Fruit fly (Drosophila melanogaster) whole organism, prepupa: ENCODE data around the gene CG14811.

Experiments used
- Blimp-1 ChIP-seq: fragments of 200-800 bp; sonication (Bioruptor generic); optimal IDR thresholded peaks from 3 replicates; lab custom pipeline; 2017; ENCODE audit warnings: missing biosample characterization, missing genetic modification characterization, mild to moderate bottlenecking, moderate library complexity, missing genetic modification reagents
- CG10631 ChIP-seq: fragments of 200-800 bp; sonication (Bioruptor generic); optimal IDR thresholded peaks from 2 replicates; lab custom pipeline; 2016; ENCODE audit warnings: missing biosample characterization, missing genetic modification characterization
- CG11902 ChIP-seq: fragments of 200-800 bp; sonication (Bioruptor generic); optimal IDR thresholded peaks from 3 replicates; lab custom pipeline; 2016; ENCODE audit warnings: missing biosample characterization, missing genetic modification characterization
- CG1621 ChIP-seq: fragments of 200-800 bp; sonication (Bioruptor generic); optimal IDR thresholded peaks from 3 replicates; lab custom pipeline; 2018; ENCODE audit warnings: missing biosample characterization, mild to moderate bottlenecking, missing genetic modification characterization
- CG3032 ChIP-seq: fragments of 200-800 bp; optimal IDR thresholded peaks from 2 replicates; lab custom pipeline; 2019; ENCODE audit warnings: missing biosample characterization, mild to moderate bottlenecking, missing genetic modification characterization, moderate library complexity
- CG31627 ChIP-seq: fragments of 200-800 bp; sonication (Bioruptor generic); optimal IDR thresholded peaks from 3 replicates; lab custom pipeline; 2016; ENCODE audit warnings: missing biosample characterization, missing genetic modification characterization
- CG32006 ChIP-seq: fragments of 200-800 bp; sonication (Bioruptor generic); optimal IDR thresholded peaks from 3 replicates; lab custom pipeline; 2017; ENCODE audit warnings: missing biosample characterization, mild to moderate bottlenecking, missing genetic modification characterization
- CG34406 ChIP-seq: fragments of 200-800 bp; sonication (Bioruptor generic); optimal IDR thresholded peaks from 3 replicates; lab custom pipeline; 2016; ENCODE audit warnings: missing biosample characterization, missing genetic modification characterization
- CG3919 ChIP-seq: fragments of 200-800 bp; sonication (Bioruptor generic); optimal IDR thresholded peaks from 3 replicates; lab custom pipeline; 2016; ENCODE audit warnings: missing biosample characterization, missing genetic modification characterization
- CG6276 ChIP-seq: fragments of 200-800 bp; sonication (Bioruptor generic); optimal IDR thresholded peaks from 2 replicates; lab custom pipeline; 2017; ENCODE audit warnings: missing biosample characterization, mild to moderate bottlenecking, missing genetic modification characterization
- CG6792 ChIP-seq: fragments of 200-800 bp; sonication (Bioruptor generic); optimal IDR thresholded peaks from 3 replicates; lab custom pipeline; 2016; ENCODE audit warnings: missing biosample characterization, missing genetic modification characterization
- CG8119 ChIP-seq: fragments of 200-800 bp; sonication (Bioruptor generic); IDR thresholded peaks from 3 replicates; pipeline ENCODE4 v1.3.6; 2022; ENCODE audit warnings: missing biosample characterization, missing genetic modification characterization
- CG8319 ChIP-seq: fragments of 200-800 bp; sonication (Bioruptor generic); optimal IDR thresholded peaks from 3 replicates; lab custom pipeline; 2016; ENCODE audit warnings: missing biosample characterization, missing genetic modification characterization
- CG9139 ChIP-seq: fragments of 200-800 bp; sonication (Bioruptor generic); optimal IDR thresholded peaks from 3 replicates; lab custom pipeline; 2017; ENCODE audit warnings: missing biosample characterization, mild to moderate bottlenecking, missing genetic modification characterization
- Eip75B ChIP-seq: fragments of 200-800 bp; sonication (Bioruptor generic); optimal IDR thresholded peaks from 3 replicates; lab custom pipeline; 2016; ENCODE audit warnings: missing biosample characterization, missing genetic modification characterization
- Eip78C ChIP-seq: fragments of 200-800 bp; sonication (Bioruptor generic); peaks from one replicate; lab custom pipeline; 2016; ENCODE audit warnings: missing biosample characterization, missing genetic modification characterization
- Eip93F ChIP-seq: fragments of 200-800 bp; sonication (Bioruptor generic); optimal IDR thresholded peaks from 2 replicates; lab custom pipeline; 2016; ENCODE audit warnings: missing biosample characterization, mild to moderate bottlenecking, missing genetic modification characterization
- Ets21C ChIP-seq: fragments of 200-800 bp; sonication (Bioruptor generic); optimal IDR thresholded peaks from 3 replicates; lab custom pipeline; 2016; ENCODE audit warnings: missing biosample characterization, missing genetic modification characterization
- Ets96B ChIP-seq: fragments of 200-800 bp; optimal IDR thresholded peaks from 2 replicates; lab custom pipeline; 2019; ENCODE audit warnings: missing biosample characterization, mild to moderate bottlenecking, missing genetic modification characterization, moderate library complexity
- Gug ChIP-seq: fragments of 200-800 bp; sonication (Bioruptor generic); IDR thresholded peaks from 2 replicates; pipeline ENCODE4 v1.3.6; 2022; ENCODE audit warnings: missing biosample characterization, missing genetic modification characterization
- Hr38 ChIP-seq: sonication (Bioruptor generic); optimal IDR thresholded peaks from 2 replicates; lab custom pipeline; 2016; ENCODE audit warnings: missing biosample characterization, missing genetic modification characterization
- Hr39 ChIP-seq: fragments of 200-800 bp; sonication (Bioruptor generic); optimal IDR thresholded peaks from 2 replicates; lab custom pipeline; 2016; ENCODE audit warnings: missing biosample characterization, missing genetic modification characterization
- Hr4 ChIP-seq: fragments of 200-800 bp; sonication (Bioruptor generic); optimal IDR thresholded peaks from 3 replicates; lab custom pipeline; 2016; ENCODE audit warnings: missing biosample characterization, missing genetic modification characterization
- Lpt ChIP-seq: fragments of 200-800 bp; sonication (Bioruptor generic); optimal IDR thresholded peaks from 3 replicates; lab custom pipeline; 2016; ENCODE audit warnings: missing biosample characterization, missing genetic modification characterization
- Met ChIP-seq: fragments of 200-800 bp; sonication (Bioruptor generic); optimal IDR thresholded peaks from 3 replicates; lab custom pipeline; 2016; ENCODE audit warnings: missing biosample characterization, missing genetic modification characterization
- OdsH ChIP-seq: fragments of 200-800 bp; sonication (Bioruptor generic); optimal IDR thresholded peaks from 3 replicates; lab custom pipeline; 2016; ENCODE audit warnings: missing biosample characterization, missing genetic modification characterization
- Smox ChIP-seq: fragments of 200-800 bp; sonication (Bioruptor generic); optimal IDR thresholded peaks from 3 replicates; lab custom pipeline; 2016; ENCODE audit warnings: missing biosample characterization, missing genetic modification characterization
- Sox15 ChIP-seq: fragments of 200-800 bp; sonication (Bioruptor generic); optimal IDR thresholded peaks from 3 replicates; lab custom pipeline; 2016; ENCODE audit warnings: missing biosample characterization, missing genetic modification characterization
- dac ChIP-seq: fragments of 200-800 bp; sonication (Bioruptor generic); optimal IDR thresholded peaks from 2 replicates; lab custom pipeline; 2017; ENCODE audit warnings: missing biosample characterization, mild to moderate bottlenecking, missing genetic modification characterization
- eg ChIP-seq: fragments of 200-800 bp; sonication (Bioruptor generic); IDR thresholded peaks from 3 replicates; pipeline ENCODE4 v1.3.6; 2022; ENCODE audit warnings: missing biosample characterization, missing genetic modification characterization
- fd59A ChIP-seq: fragments of 200-800 bp; sonication (Bioruptor generic); optimal IDR thresholded peaks from 2 replicates; lab custom pipeline; 2017; ENCODE audit warnings: missing biosample characterization, mild to moderate bottlenecking, missing genetic modification characterization, missing genetic modification reagents
- fd85E ChIP-seq: fragments of 200-800 bp; sonication (Bioruptor generic); optimal IDR thresholded peaks from 3 replicates; lab custom pipeline; 2016; ENCODE audit warnings: missing biosample characterization, missing genetic modification characterization
- fkh ChIP-seq: fragments of 200-800 bp; sonication (Bioruptor generic); optimal IDR thresholded peaks from 3 replicates; lab custom pipeline; 2017; ENCODE audit warnings: missing biosample characterization, mild to moderate bottlenecking, missing genetic modification characterization, moderate library complexity
- net ChIP-seq: fragments of 200-800 bp; sonication (Bioruptor generic); optimal IDR thresholded peaks from 3 replicates; lab custom pipeline; 2016; ENCODE audit warnings: missing biosample characterization, missing genetic modification characterization
- salr ChIP-seq, 2 experiments: fragments of 200-800 bp; sonication (Bioruptor generic); optimal IDR thresholded peaks; 3 replicates each; lab custom pipeline; 2016 to 2018; ENCODE audit warnings: missing biosample characterization in 2 of 2, missing genetic modification characterization in 2 of 2, mild to moderate bottlenecking in 1 of 2
- spab ChIP-seq: fragments of 200-800 bp; sonication (Bioruptor generic); optimal IDR thresholded peaks from 2 replicates; lab custom pipeline; 2017; ENCODE audit warnings: missing biosample characterization, mild to moderate bottlenecking, missing genetic modification characterization, missing genetic modification reagents
- svp ChIP-seq: fragments of 200-800 bp; sonication (Bioruptor generic); peaks from one replicate; lab custom pipeline; 2016; ENCODE audit warnings: missing biosample characterization, missing genetic modification characterization
- vri ChIP-seq: fragments of 200-800 bp; sonication (Bioruptor generic); optimal IDR thresholded peaks from 3 replicates; lab custom pipeline; 2016; ENCODE audit warnings: missing biosample characterization, mild to moderate bottlenecking, missing genetic modification characterization

Gene CG14811

dm6 chrX:1849914-1850313 lies 27.7 kb upstream of the CG14811 start (continued):
- TF ChIP-seq Smox (peak; percentile 30), Eip78C (GFP tag; lab: Kevin White, UChicago) (peak; percentile 70), Ets21C (GFP tag; lab: Kevin White, UChicago) (peak; percentile 1), fkh (peak; percentile 69), vri (GFP tag; lab: Kevin White, UChicago) (peak; percentile 85)
- TF ChIP-seq, all 60 proteins: peak for 22

DNA sequence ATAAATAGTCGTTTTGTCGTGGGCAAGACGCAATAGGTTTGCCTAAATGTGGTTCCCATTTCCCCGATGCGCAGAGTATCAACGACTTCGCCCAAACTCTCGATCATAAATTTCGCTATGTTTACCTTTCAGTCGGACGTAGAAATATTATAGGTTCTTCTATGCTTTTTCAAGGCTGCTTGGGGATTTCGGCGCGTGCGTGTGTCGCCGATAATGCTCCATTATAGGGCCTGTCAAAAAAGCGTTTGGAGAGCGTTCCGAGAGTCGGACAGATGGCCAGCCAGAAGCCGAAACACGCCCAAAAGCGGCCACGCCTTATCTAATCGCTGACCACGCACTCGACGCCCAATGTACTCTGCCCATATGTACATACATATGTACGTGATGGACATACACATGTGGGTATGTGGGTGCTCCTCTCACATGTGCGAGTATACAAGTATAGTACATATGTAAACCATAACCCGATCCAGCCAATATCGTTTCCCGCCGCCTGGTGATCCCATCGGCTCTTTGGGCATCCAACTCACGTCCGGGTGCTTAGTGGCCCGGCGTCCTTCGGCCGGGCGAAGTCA lies 26.5 kb upstream of the CG14811 start:
- TF ChIP-seq CG32006: no peak
- TF ChIP-seq Lpt: no peak
- no peak for TF ChIP-seq Sox15
- TF ChIP-seq fkh: peak; percentile 31
- TF ChIP-seq CG34406 (GFP tag; lab: Kevin White, UChicago): no peak
- no peak for TF ChIP-seq eg (GFP tag; lab: Robert Waterston, UW)
- TF ChIP-seq spab (GFP tag; lab: Kevin White, UChicago): no peak
- TF ChIP-seq Hr4: no peak
- no peak for TF ChIP-seq salr (GFP tag; optimal IDR thresholded peaks at IDR 0.05; lab: Kevin White, UChicago)

DNA sequence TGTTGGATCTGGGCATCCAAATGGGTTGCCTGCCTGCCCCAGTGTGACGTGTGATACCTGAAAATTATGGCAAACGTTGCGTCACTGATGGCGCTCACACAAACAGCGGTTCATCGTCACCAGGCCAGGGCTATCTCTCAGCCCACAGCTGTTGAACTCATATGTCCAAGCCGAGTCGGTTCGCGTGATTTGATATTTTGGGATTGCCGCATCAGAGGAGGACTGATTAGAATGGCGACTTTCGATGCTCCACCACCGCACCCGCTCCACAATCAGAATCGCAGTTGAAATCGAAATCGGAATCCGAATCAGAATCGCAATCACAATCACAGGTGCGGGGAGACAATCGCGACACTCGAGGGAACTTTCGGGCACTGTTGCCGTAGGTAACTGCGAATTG lies 25.6 kb upstream of the CG14811 start:
- peak; percentile 66 for TF ChIP-seq svp (GFP tag; lab: Kevin White, UChicago)
- peak; percentile 53 for TF ChIP-seq vri (GFP tag; lab: Kevin White, UChicago)
- no peak for TF ChIP-seq CG31627 (GFP tag; lab: Kevin White, UChicago)
- no peak for TF ChIP-seq Hr39
- TF ChIP-seq CG6276 (GFP tag; lab: Kevin White, UChicago): no peak
- TF ChIP-seq Eip75B: no peak
- TF ChIP-seq CG32006: no peak
- TF ChIP-seq salr (GFP tag; optimal IDR thresholded peaks at IDR 0.05; lab: Kevin White, UChicago): no peak
- TF ChIP-seq Met (GFP tag; lab: Kevin White, UChicago): no peak
- no peak for TF ChIP-seq Eip93F (GFP tag; lab: Kevin White, UChicago)

DNA sequence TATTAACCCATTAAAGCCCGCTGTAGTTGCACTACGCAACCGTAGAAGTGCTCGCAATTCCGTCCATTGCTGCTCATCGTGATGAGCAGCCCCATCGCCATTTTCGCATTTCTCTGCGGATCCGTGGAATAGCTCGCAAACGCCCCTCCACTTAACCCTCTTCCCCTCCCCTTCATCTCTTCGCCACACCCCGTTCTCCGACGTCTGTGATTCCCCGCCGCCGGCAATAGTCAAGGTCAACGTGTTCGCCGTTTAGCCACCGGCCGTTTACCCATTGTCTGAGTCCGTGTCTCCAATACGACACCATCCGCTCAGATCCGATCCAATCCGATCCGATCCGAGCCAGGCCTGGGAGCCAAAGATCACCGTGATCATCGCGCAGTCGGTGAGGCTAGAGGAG lies 24.2 kb upstream of the CG14811 start:
- TF ChIP-seq OdsH (GFP tag; lab: Kevin White, UChicago): no peak
- peak; percentile 55 for TF ChIP-seq CG1621

- no peak for TF ChIP-seq fd85E
- peak; percentile 18 for TF ChIP-seq CG6276 (GFP tag; lab: Kevin White, UChicago)
- TF ChIP-seq Hr38 (GFP tag; lab: Kevin White, UChicago): peak; percentile 3
- TF ChIP-seq fkh: peak; percentile 76
- TF ChIP-seq CG11902 (GFP tag; lab: Kevin White, UChicago): no peak
These were observed 23.3 kb upstream of the CG14811 start for dm6 chrX:1845413-1845951.

- peak; percentile 62 for TF ChIP-seq svp (GFP tag; lab: Kevin White, UChicago)
- no peak for TF ChIP-seq Sox15
- no peak for TF ChIP-seq fd59A (GFP tag; lab: Kevin White, UChicago)
- TF ChIP-seq CG10631 (GFP tag; lab: Kevin White, UChicago): no peak
- peak; percentile 33 for TF ChIP-seq vri (GFP tag; lab: Kevin White, UChicago)
- TF ChIP-seq CG8319 (GFP tag; lab: Kevin White, UChicago): no peak
- TF ChIP-seq, all 60 proteins: peak for 2
These were observed 20.7 kb upstream of the CG14811 start for dm6 chrX:1842875-1843274.

- TF ChIP-seq CG8319 (GFP tag; lab: Kevin White, UChicago) (peak; percentile 80), CG3919 (GFP tag; lab: Kevin White, UChicago) (peak; percentile 87), Lpt (peak; percentile 56), CG3032 (tag; lab: Kevin White, UChicago) (peak; percentile 83), Ets96B (tag; lab: Kevin White, UChicago) (peak; percentile 85), CG34406 (GFP tag; lab: Kevin White, UChicago) (peak; percentile 82), vri (GFP tag; lab: Kevin White, UChicago) (peak; percentile 65), CG8119 (GFP tag; lab: Robert Waterston, UW) (peak; percentile 62), Blimp-1 (peak; percentile 63), net (GFP tag; lab: Kevin White, UChicago) (peak; percentile 78), dac (GFP tag; lab: Kevin White, UChicago) (peak; percentile 40), OdsH (GFP tag; lab: Kevin White, UChicago) (peak; percentile 80), Hr39 (peak; percentile 90), CG6792 (GFP tag; lab: Kevin White, UChicago) (peak; percentile 91), Gug (GFP tag; lab: Robert Waterston, UW) (peak; percentile 43; the same call in 1 of the 2 replicates), CG9139 (peak; percentile 86), Smox (peak; percentile 83), eg (GFP tag; lab: Robert Waterston, UW) (0 out of 3 replicates have a peak, but pooled peaks have one; percentile 29), CG10631 (GFP tag; lab: Kevin White, UChicago) (peak; percentile 85)
These were observed 18.3 kb upstream of the CG14811 start for dm6 chrX:1840520-1840919.
